Worm (Caenorhabditis elegans) whole organism, L4 larva: ENCODE data around the gene K10B4.1.

ENCODE experiments used
- F26F4.8 ChIP-seq: fragments of 200-800 bp; sonication (Bioruptor generic); conservative IDR thresholded peaks from 2 replicates; pipeline ENCODE4 v1.3.6; 2022; ENCODE audit warnings: missing genetic modification characterization, missing compliant biosample characterization
- Y48G9A.11 ChIP-seq: fragments of 200-800 bp; sonication (Bioruptor generic); IDR thresholded peaks from 2 replicates; pipeline ENCODE4 v1.3.6; 2022; ENCODE audit warnings: missing genetic modification reagents, missing genetic modification characterization, missing compliant biosample characterization
- ama-1 ChIP-seq: fragments of 150-350 bp; optimal IDR thresholded peaks from 2 replicates; lab custom pipeline; 2014; ENCODE audit warnings: inconsistent platforms, mixed read lengths
- daf-19 ChIP-seq: fragments of 200-800 bp; sonication (Bioruptor generic); conservative IDR thresholded peaks from 2 replicates; pipeline ENCODE4 v1.3.6; 2022; ENCODE audit warnings: missing genetic modification characterization, missing compliant biosample characterization
- fkh-10 ChIP-seq: fragments of 150-350 bp; optimal IDR thresholded peaks from 2 replicates; lab custom pipeline; 2014; ENCODE audit warnings: missing biosample characterization, missing genetic modification reagents, missing genetic modification characterization
- lin-39 ChIP-seq: fragments of 150-350 bp; optimal IDR thresholded peaks from 2 replicates; lab custom pipeline; 2014; ENCODE audit warnings: missing biosample characterization, missing genetic modification reagents, missing genetic modification characterization
- mxl-2 ChIP-seq: fragments of 200-800 bp; sonication (Bioruptor generic); conservative IDR thresholded peaks from 2 replicates; pipeline ENCODE4 v1.3.6; 2022; ENCODE audit warnings: missing genetic modification reagents, missing genetic modification characterization, missing compliant biosample characterization
- nhr-25 ChIP-seq: sonication (generic microtip); optimal IDR thresholded peaks from 2 replicates; lab custom pipeline; 2017; ENCODE audit warnings: missing genetic modification characterization, mild to moderate bottlenecking, missing compliant biosample characterization, antibody characterized with exemption, moderate library complexity, borderline replicate concordance; ENCODE audit not compliant: insufficient read depth
- nhr-28 ChIP-seq: fragments of 150-350 bp; optimal IDR thresholded peaks from 2 replicates; lab custom pipeline; 2014; ENCODE audit warnings: missing biosample characterization, missing genetic modification characterization
- nhr-77 ChIP-seq: fragments of 150-350 bp; optimal IDR thresholded peaks from 2 replicates; lab custom pipeline; 2014; ENCODE audit warnings: missing biosample characterization, missing genetic modification characterization
- pha-4 ChIP-seq, 2 experiments: fragments of 150-350 bp in 1 of 2; fragments of 200-800 bp in 1 of 2; sonication (Bioruptor generic) in 1 of 2; IDR thresholded peaks in 1 of 2; optimal IDR thresholded peaks in 1 of 2; 2 replicates each; pipeline versions ENCODE4 v1.3.6 to Lab custom; 2014 to 2022; ENCODE audit warnings: missing genetic modification characterization in 2 of 2, missing genetic modification reagents in 2 of 2, missing biosample characterization in 1 of 2, missing compliant biosample characterization in 1 of 2
- skn-1 ChIP-seq: fragments of 150-350 bp; optimal IDR thresholded peaks from 2 replicates; lab custom pipeline; 2014; ENCODE audit warnings: missing biosample characterization, missing genetic modification characterization
- unc-39 ChIP-seq: sonication (generic microtip); optimal IDR thresholded peaks from 2 replicates; lab custom pipeline; 2017; ENCODE audit warnings: missing biosample characterization, missing genetic modification characterization

DNA sequence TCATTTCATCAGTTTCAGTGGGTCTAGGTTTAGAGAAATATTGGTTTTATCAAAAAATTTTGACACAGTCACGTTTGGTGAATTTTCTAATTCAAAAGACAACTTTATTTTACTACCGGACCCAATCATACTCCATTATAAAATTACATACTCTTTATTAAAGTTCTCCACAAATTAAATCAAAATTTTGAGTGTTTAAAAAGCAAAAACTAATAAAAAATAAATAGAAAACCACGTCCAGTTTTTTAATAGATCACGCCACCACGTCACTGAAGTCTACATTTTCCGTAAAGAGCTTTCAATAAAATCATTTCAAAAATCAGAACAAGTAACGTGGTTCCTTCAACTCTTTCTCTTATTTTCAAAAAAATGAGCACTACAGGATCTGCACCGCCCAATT is 29.4 kb upstream of the K10B4.1 start, which contains the start of gene txt-1:
- no peak for TF ChIP-seq pha-4 (GFP tag; IDR thresholded peaks at IDR 0.05; lab: Robert Waterston, UW)
- TF ChIP-seq pha-4 (tag; optimal IDR thresholded peaks at IDR 0.05; lab: Kevin White, UChicago), result no peak
- TF ChIP-seq fkh-10, result no peak
- TF ChIP-seq nhr-77 (tag; lab: Kevin White, UChicago), result no peak
- no peak for TF ChIP-seq mxl-2 (GFP tag; lab: Robert Waterston, UW)
- TF ChIP-seq daf-19 (GFP tag; lab: Robert Waterston, UW), result no peak
- TF ChIP-seq unc-39 (tag; lab: Kevin White, UChicago), result no peak
- no peak for TF ChIP-seq ama-1
- no peak for TF ChIP-seq Y48G9A.11 (GFP tag; lab: Robert Waterston, UW)
- TF ChIP-seq nhr-28 (tag; lab: Kevin White, UChicago), result no peak
- no peak for TF ChIP-seq F26F4.8 (GFP tag; lab: Robert Waterston, UW)
- TF ChIP-seq skn-1 (tag; lab: Kevin White, UChicago), result no peak
- TF ChIP-seq lin-39 (tag; lab: Kevin White, UChicago), result no peak
- no peak for TF ChIP-seq nhr-25 (tag; lab: Kevin White, UChicago)
